Worm (Caenorhabditis elegans) whole organism, mixed stage, embryonic: Measurements from ENCODE around the gene snb-5.

ENCODE experiments used
- ceh-43 ChIP-seq: fragments of 200-800 bp; sonication (Bioruptor generic); optimal IDR thresholded peaks from 2 replicates; lab custom pipeline; 2018; ENCODE audit warnings: mild to moderate bottlenecking, missing genetic modification characterization, moderate library complexity, missing compliant biosample characterization
- ceh-83 ChIP-seq: fragments of 200-800 bp; sonication (Bioruptor generic); optimal IDR thresholded peaks from 2 replicates; lab custom pipeline; 2018; ENCODE audit warnings: mild to moderate bottlenecking, missing genetic modification characterization, missing compliant biosample characterization
- elt-3 ChIP-seq: fragments of 150-350 bp; optimal IDR thresholded peaks from 2 replicates; lab custom pipeline; 2014; ENCODE audit warnings: missing biosample characterization, missing genetic modification characterization
- lin-13 ChIP-seq: fragments of 150-350 bp; optimal IDR thresholded peaks from 2 replicates; lab custom pipeline; 2014; ENCODE audit warnings: missing biosample characterization, missing genetic modification characterization
- mep-1 ChIP-seq: fragments of 150-350 bp; optimal IDR thresholded peaks from 2 replicates; lab custom pipeline; 2017; ENCODE audit warnings: missing biosample characterization, missing genetic modification reagents, missing genetic modification characterization, inconsistent platforms
- nhr-237 ChIP-seq: fragments of 150-350 bp; optimal IDR thresholded peaks from 2 replicates; lab custom pipeline; 2014; ENCODE audit warnings: missing biosample characterization, missing genetic modification characterization
- nhr-28 ChIP-seq: fragments of 150-350 bp; optimal IDR thresholded peaks from 2 replicates; lab custom pipeline; 2014; ENCODE audit warnings: missing biosample characterization, missing genetic modification characterization
- pha-4 ChIP-seq: fragments of 150-350 bp; optimal IDR thresholded peaks from 2 replicates; lab custom pipeline; 2018; ENCODE audit warnings: missing biosample characterization, missing genetic modification reagents, missing genetic modification characterization
- snpc-4 ChIP-seq: fragments of 150-350 bp; optimal IDR thresholded peaks from 2 replicates; lab custom pipeline; 2014; ENCODE audit warnings: missing biosample characterization, missing genetic modification characterization
- tbx-8 ChIP-seq: fragments of 200-800 bp; sonication (Bioruptor generic); optimal IDR thresholded peaks from 2 replicates; lab custom pipeline; 2018; ENCODE audit warnings: mild to moderate bottlenecking, missing genetic modification characterization, moderate library complexity, missing compliant biosample characterization
- unc-39 ChIP-seq: fragments of 150-350 bp; optimal IDR thresholded peaks from 2 replicates; lab custom pipeline; 2014; ENCODE audit warnings: missing biosample characterization, missing genetic modification characterization
- unc-62 ChIP-seq: fragments of 150-350 bp; optimal IDR thresholded peaks from 2 replicates; lab custom pipeline; 2014; ENCODE audit warnings: missing biosample characterization, missing genetic modification reagents, missing genetic modification characterization

- TF ChIP-seq ceh-83 (GFP tag; lab: Kevin White, UChicago) (no peak), unc-62 (GFP tag; lab: Kevin White, UChicago) (no peak), nhr-237 (no peak), tbx-8 (GFP tag; lab: Kevin White, UChicago) (no peak), elt-3 (tag; lab: Kevin White, UChicago) (no peak), nhr-28 (tag; lab: Kevin White, UChicago) (no peak), mep-1 (tag; lab: Kevin White, UChicago) (no peak), lin-13 (tag; lab: Kevin White, UChicago) (no peak), unc-39 (no peak), pha-4 (no peak), ceh-43 (GFP tag; lab: Kevin White, UChicago) (no peak), snpc-4 (tag; lab: Kevin White, UChicago) (no peak)
Measured at ce11 chrIII:8249381-8249780, 46.5 kb downstream of the snb-5 start, which contains the start of the genes C02F5.10 and C02F5.2.
